Worm (Caenorhabditis elegans) whole organism, young adult: ENCODE measurements around the gene twk-31.

ENCODE experiments used
- ceh-91 ChIP-seq: fragments of 200-800 bp; sonication (Bioruptor generic); IDR thresholded peaks from 2 replicates; pipeline ENCODE4 v1.3.6; 2022; ENCODE audit warnings: missing genetic modification reagents, missing genetic modification characterization, missing compliant biosample characterization
- gei-17 ChIP-seq: fragments of 200-800 bp; sonication (Bioruptor generic); optimal IDR thresholded peaks from 2 replicates; lab custom pipeline; 2018; ENCODE audit warnings: mild to moderate bottlenecking, missing genetic modification characterization, missing compliant biosample characterization
- hsf-1 ChIP-seq: fragments of 200-800 bp; sonication (Bioruptor generic); IDR thresholded peaks from 2 replicates; pipeline ENCODE4 v1.3.6; 2022; ENCODE audit warnings: missing genetic modification reagents, missing genetic modification characterization, missing compliant biosample characterization
- lin-54 ChIP-seq: fragments of 200-800 bp; sonication (Bioruptor generic); optimal IDR thresholded peaks from 2 replicates; lab custom pipeline; 2018; ENCODE audit warnings: mild to moderate bottlenecking, missing genetic modification characterization, missing compliant biosample characterization
- madf-8 ChIP-seq: fragments of 200-800 bp; sonication (Bioruptor generic); conservative IDR thresholded peaks from 2 replicates; pipeline ENCODE4 v1.3.6; 2022; ENCODE audit warnings: missing genetic modification reagents, missing genetic modification characterization, missing compliant biosample characterization

DNA sequence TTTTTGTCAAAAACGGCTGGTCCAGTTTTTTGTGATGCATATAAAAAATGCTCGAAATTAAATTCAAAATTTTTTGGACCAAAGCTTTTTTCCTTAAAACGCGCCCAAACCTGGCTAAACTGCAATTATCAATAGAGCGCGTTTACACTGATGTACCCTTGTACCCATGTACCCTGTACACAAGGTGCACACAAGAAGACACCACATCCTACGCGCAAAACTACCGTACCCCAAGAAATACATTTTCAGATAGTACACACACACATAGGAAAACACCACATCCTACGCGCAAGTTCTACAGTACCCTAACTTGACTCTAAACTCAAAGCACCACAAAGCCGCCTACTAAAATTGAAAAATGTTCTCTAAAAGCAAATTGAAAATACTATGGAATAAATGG lies 60.9 kb downstream of the twk-31 start:
- TF ChIP-seq ceh-91 (GFP tag; lab: Robert Waterston, UW) (no peak), madf-8 (GFP tag; lab: Robert Waterston, UW) (no peak), lin-54 (GFP tag; lab: Kevin White, UChicago) (no peak), gei-17 (GFP tag; lab: Kevin White, UChicago) (no peak), hsf-1 (GFP tag; lab: Robert Waterston, UW) (no peak)
